Worm (Caenorhabditis elegans) whole organism, L4/young adult: ENCODE results near the gene F28C10.3.

Experiments used
- W03F9.2 ChIP-seq: fragments of 150-350 bp; optimal IDR thresholded peaks from 2 replicates; lab custom pipeline; 2014; ENCODE audit warnings: missing biosample characterization, missing genetic modification characterization
- dao-5 ChIP-seq: sonication (generic microtip); optimal IDR thresholded peaks from 2 replicates; lab custom pipeline; 2016; ENCODE audit warnings: missing genotype, missing genetic modification characterization, moderate library complexity, missing compliant biosample characterization
- him-1 ChIP-seq: sonication (generic microtip); optimal IDR thresholded peaks from 2 replicates; lab custom pipeline; 2016; ENCODE audit warnings: missing genotype, missing genetic modification reagents, missing genetic modification characterization, missing compliant biosample characterization

DNA sequence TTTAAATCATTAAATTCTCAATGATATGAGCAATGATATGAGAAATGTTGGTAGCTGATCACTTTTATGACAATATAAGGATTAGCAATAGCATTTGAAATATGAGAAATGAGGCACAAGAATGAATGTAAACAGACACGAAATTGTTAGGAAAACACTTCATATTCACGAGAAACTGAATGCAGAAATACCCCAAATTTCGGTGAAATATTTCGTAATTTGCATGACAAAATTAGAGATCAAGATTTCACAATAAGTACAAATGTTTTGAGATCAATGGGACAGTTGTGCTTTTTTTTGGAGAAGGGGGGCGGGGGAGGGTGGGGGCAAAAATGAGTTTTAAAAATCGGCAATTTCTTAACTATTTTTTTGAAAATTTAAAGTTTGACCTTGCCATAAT is 737 bp upstream of the F28C10.3 start:
- TF ChIP-seq dao-5 (tag; lab: Kevin White, UChicago) (no peak), W03F9.2 (tag; lab: Kevin White, UChicago) (no peak), him-1 (tag; lab: Kevin White, UChicago) (no peak)
